Worm (Caenorhabditis elegans) whole organism, early embryonic: ENCODE measurements around the gene col-85.

Experiments
- B0310.2 ChIP-seq: sonication (generic microtip); optimal IDR thresholded peaks from 2 replicates; lab custom pipeline; 2016; ENCODE audit warnings: mild to moderate bottlenecking, missing genetic modification characterization, missing compliant biosample characterization
- aly-1 ChIP-seq: sonication (generic microtip); optimal IDR thresholded peaks from 2 replicates; lab custom pipeline; 2016; ENCODE audit warnings: missing genetic modification characterization, missing compliant biosample characterization
- ama-1 ChIP-seq: fragments of 150-350 bp; optimal IDR thresholded peaks from 2 replicates; lab custom pipeline; 2014
- ceh-13 ChIP-seq: fragments of 200-800 bp; sonication (Bioruptor generic); optimal IDR thresholded peaks from 2 replicates; lab custom pipeline; 2018; ENCODE audit warnings: mild to moderate bottlenecking, missing genetic modification characterization, missing compliant biosample characterization
- ceh-36 ChIP-seq: sonication (generic microtip); optimal IDR thresholded peaks from 2 replicates; lab custom pipeline; 2016; ENCODE audit warnings: missing genetic modification characterization, inconsistent platforms, missing compliant biosample characterization
- ets-7 ChIP-seq: sonication (generic microtip); optimal IDR thresholded peaks from 2 replicates; lab custom pipeline; 2016; ENCODE audit warnings: missing genotype, missing genetic modification characterization, missing compliant biosample characterization
- flt-1 ChIP-seq: fragments of 200-800 bp; sonication (Bioruptor generic); IDR thresholded peaks from 2 replicates; pipeline ENCODE4 v1.3.6; 2022; ENCODE audit warnings: missing genetic modification characterization, missing compliant biosample characterization
- hmbx-1 ChIP-seq: sonication (generic microtip); optimal IDR thresholded peaks from 2 replicates; lab custom pipeline; 2016; ENCODE audit warnings: mild to moderate bottlenecking, missing genetic modification characterization, missing compliant biosample characterization
- hmg-4 ChIP-seq: fragments of 200-800 bp; sonication (Bioruptor generic); optimal IDR thresholded peaks from 2 replicates; lab custom pipeline; 2018; ENCODE audit warnings: mild to moderate bottlenecking, missing genetic modification characterization, missing compliant biosample characterization
- pes-1 ChIP-seq: fragments of 200-800 bp; sonication (Bioruptor generic); IDR thresholded peaks from 2 replicates; pipeline ENCODE4 v1.3.6; 2022; ENCODE audit warnings: missing genetic modification reagents, missing genetic modification characterization, missing compliant biosample characterization
- sea-1 ChIP-seq: fragments of 200-800 bp; sonication (Bioruptor generic); conservative IDR thresholded peaks from 2 replicates; pipeline ENCODE4 v1.3.6; 2022; ENCODE audit warnings: missing genetic modification characterization, missing compliant biosample characterization
- tbx-11 ChIP-seq: fragments of 200-800 bp; sonication (Bioruptor generic); IDR thresholded peaks from 2 replicates; pipeline ENCODE4 v1.3.6; 2022; ENCODE audit warnings: missing genetic modification characterization, missing compliant biosample characterization
- tbx-37 ChIP-seq: fragments of 200-800 bp; sonication (Bioruptor generic); conservative IDR thresholded peaks from 2 replicates; pipeline ENCODE4 v1.3.6; 2022; ENCODE audit warnings: missing genetic modification reagents, missing genetic modification characterization, missing compliant biosample characterization
- tra-4 ChIP-seq: sonication (generic microtip); optimal IDR thresholded peaks from 2 replicates; lab custom pipeline; 2017; ENCODE audit warnings: missing genetic modification characterization, missing compliant biosample characterization

ce11 chrII:12482622-12483021 is 12.3 kb downstream of the col-85 start, which contains the start of gene fbxb-102:
- no peak for TF ChIP-seq ama-1 (lab: Kevin White, UChicago)
- no peak for TF ChIP-seq aly-1 (tag; lab: Kevin White, UChicago)
- TF ChIP-seq tbx-11 (GFP tag; lab: Robert Waterston, UW) = no peak
- TF ChIP-seq sea-1 (GFP tag; lab: Robert Waterston, UW) = no peak
- no peak for TF ChIP-seq B0310.2 (tag; lab: Kevin White, UChicago)
- no peak for TF ChIP-seq tra-4 (tag; lab: Kevin White, UChicago)
- no peak for TF ChIP-seq flt-1 (GFP tag; lab: Robert Waterston, UW)
- no peak for TF ChIP-seq hmbx-1
- no peak for TF ChIP-seq hmg-4 (GFP tag; lab: Kevin White, UChicago)
- no peak for TF ChIP-seq ets-7
- TF ChIP-seq ceh-13 (GFP tag; lab: Kevin White, UChicago) = no peak
- TF ChIP-seq pes-1 = no peak
- no peak for TF ChIP-seq tbx-37
- no peak for TF ChIP-seq ceh-36 (tag; lab: Kevin White, UChicago)
